Fruit fly (Drosophila melanogaster) whole organism, prepupa: Measurements from ENCODE around the gene fru.
A peak's percentile ranks its signal among the peaks of the same experiment; 100 is the strongest.

Source experiments
- CG10631 ChIP-seq: fragments of 200-800 bp; sonication (Bioruptor generic); optimal IDR thresholded peaks from 2 replicates; lab custom pipeline; 2016; ENCODE audit warnings: missing biosample characterization, missing genetic modification characterization
- CG10669 ChIP-seq: fragments of 200-800 bp; sonication (Bioruptor generic); optimal IDR thresholded peaks from 3 replicates; lab custom pipeline; 2018; ENCODE audit warnings: missing biosample characterization, mild to moderate bottlenecking, missing genetic modification characterization, moderate library complexity
- CG11762 ChIP-seq: fragments of 200-800 bp; sonication (Bioruptor generic); optimal IDR thresholded peaks from 3 replicates; lab custom pipeline; 2016; ENCODE audit warnings: missing biosample characterization, missing genetic modification characterization; ENCODE audit not compliant: insufficient read depth
- CG11902 ChIP-seq: fragments of 200-800 bp; sonication (Bioruptor generic); optimal IDR thresholded peaks from 3 replicates; lab custom pipeline; 2016; ENCODE audit warnings: missing biosample characterization, missing genetic modification characterization
- CG15336 ChIP-seq: fragments of 200-800 bp; sonication (Bioruptor generic); IDR thresholded peaks from 2 replicates; pipeline ENCODE4 v1.3.6; 2022; ENCODE audit warnings: missing biosample characterization, missing genetic modification characterization
- CG16779 ChIP-seq: fragments of 200-800 bp; sonication (Bioruptor generic); optimal IDR thresholded peaks from 3 replicates; lab custom pipeline; 2017; ENCODE audit warnings: missing biosample characterization, mild to moderate bottlenecking, missing genetic modification characterization
- CG3032 ChIP-seq: fragments of 200-800 bp; optimal IDR thresholded peaks from 2 replicates; lab custom pipeline; 2019; ENCODE audit warnings: missing biosample characterization, mild to moderate bottlenecking, missing genetic modification characterization, moderate library complexity
- CG32006 ChIP-seq: fragments of 200-800 bp; sonication (Bioruptor generic); optimal IDR thresholded peaks from 3 replicates; lab custom pipeline; 2017; ENCODE audit warnings: missing biosample characterization, mild to moderate bottlenecking, missing genetic modification characterization
- CG3919 ChIP-seq: fragments of 200-800 bp; sonication (Bioruptor generic); optimal IDR thresholded peaks from 3 replicates; lab custom pipeline; 2016; ENCODE audit warnings: missing biosample characterization, missing genetic modification characterization
- CG6163 ChIP-seq: fragments of 200-800 bp; sonication (Bioruptor generic); IDR thresholded peaks from 3 replicates; pipeline ENCODE4 v1.3.6; 2022; ENCODE audit warnings: missing biosample characterization, missing genetic modification characterization
- CG6276 ChIP-seq: fragments of 200-800 bp; sonication (Bioruptor generic); optimal IDR thresholded peaks from 2 replicates; lab custom pipeline; 2017; ENCODE audit warnings: missing biosample characterization, mild to moderate bottlenecking, missing genetic modification characterization
- CG6808 ChIP-seq: fragments of 200-800 bp; sonication (Bioruptor generic); optimal IDR thresholded peaks from 3 replicates; lab custom pipeline; 2017; ENCODE audit warnings: missing biosample characterization, missing genetic modification characterization, mild to moderate bottlenecking, moderate library complexity, missing genetic modification reagents
- CG7368 ChIP-seq: fragments of 200-800 bp; sonication (Bioruptor generic); optimal IDR thresholded peaks from 3 replicates; lab custom pipeline; 2016; ENCODE audit warnings: missing biosample characterization, missing genetic modification characterization
- CG8119 ChIP-seq: fragments of 200-800 bp; sonication (Bioruptor generic); IDR thresholded peaks from 3 replicates; pipeline ENCODE4 v1.3.6; 2022; ENCODE audit warnings: missing biosample characterization, missing genetic modification characterization
- CG8632 ChIP-seq: fragments of 200-800 bp; sonication (Bioruptor generic); optimal IDR thresholded peaks from 3 replicates; lab custom pipeline; 2016; ENCODE audit warnings: missing biosample characterization, missing genetic modification characterization
- CG9139 ChIP-seq: fragments of 200-800 bp; sonication (Bioruptor generic); optimal IDR thresholded peaks from 3 replicates; lab custom pipeline; 2017; ENCODE audit warnings: missing biosample characterization, mild to moderate bottlenecking, missing genetic modification characterization
- Eip75B ChIP-seq: fragments of 200-800 bp; sonication (Bioruptor generic); optimal IDR thresholded peaks from 3 replicates; lab custom pipeline; 2016; ENCODE audit warnings: missing biosample characterization, missing genetic modification characterization
- Eip78C ChIP-seq: fragments of 200-800 bp; sonication (Bioruptor generic); peaks from one replicate; lab custom pipeline; 2016; ENCODE audit warnings: missing biosample characterization, missing genetic modification characterization
- Eip93F ChIP-seq: fragments of 200-800 bp; sonication (Bioruptor generic); optimal IDR thresholded peaks from 2 replicates; lab custom pipeline; 2016; ENCODE audit warnings: missing biosample characterization, mild to moderate bottlenecking, missing genetic modification characterization
- Gug ChIP-seq: fragments of 200-800 bp; sonication (Bioruptor generic); IDR thresholded peaks from 2 replicates; pipeline ENCODE4 v1.3.6; 2022; ENCODE audit warnings: missing biosample characterization, missing genetic modification characterization
- Hr38 ChIP-seq: sonication (Bioruptor generic); optimal IDR thresholded peaks from 2 replicates; lab custom pipeline; 2016; ENCODE audit warnings: missing biosample characterization, missing genetic modification characterization
- Hr39 ChIP-seq: fragments of 200-800 bp; sonication (Bioruptor generic); optimal IDR thresholded peaks from 2 replicates; lab custom pipeline; 2016; ENCODE audit warnings: missing biosample characterization, missing genetic modification characterization
- Hr4 ChIP-seq: fragments of 200-800 bp; sonication (Bioruptor generic); optimal IDR thresholded peaks from 3 replicates; lab custom pipeline; 2016; ENCODE audit warnings: missing biosample characterization, missing genetic modification characterization
- Lpt ChIP-seq: fragments of 200-800 bp; sonication (Bioruptor generic); optimal IDR thresholded peaks from 3 replicates; lab custom pipeline; 2016; ENCODE audit warnings: missing biosample characterization, missing genetic modification characterization
- Met ChIP-seq: fragments of 200-800 bp; sonication (Bioruptor generic); optimal IDR thresholded peaks from 3 replicates; lab custom pipeline; 2016; ENCODE audit warnings: missing biosample characterization, missing genetic modification characterization
- OdsH ChIP-seq: fragments of 200-800 bp; sonication (Bioruptor generic); optimal IDR thresholded peaks from 3 replicates; lab custom pipeline; 2016; ENCODE audit warnings: missing biosample characterization, missing genetic modification characterization
- Smox ChIP-seq: fragments of 200-800 bp; sonication (Bioruptor generic); optimal IDR thresholded peaks from 3 replicates; lab custom pipeline; 2016; ENCODE audit warnings: missing biosample characterization, missing genetic modification characterization
- Sox102F ChIP-seq: fragments of 200-800 bp; sonication (Bioruptor generic); optimal IDR thresholded peaks from 2 replicates; lab custom pipeline; 2016; ENCODE audit warnings: missing biosample characterization, mild to moderate bottlenecking, missing genetic modification characterization
- Sox14 ChIP-seq: fragments of 200-800 bp; sonication (Bioruptor generic); optimal IDR thresholded peaks from 3 replicates; lab custom pipeline; 2016; ENCODE audit warnings: missing biosample characterization, missing genetic modification characterization
- achi ChIP-seq: fragments of 200-800 bp; sonication (Bioruptor generic); optimal IDR thresholded peaks from 3 replicates; lab custom pipeline; 2016; ENCODE audit warnings: missing biosample characterization, missing genetic modification characterization
- acj6 ChIP-seq: fragments of 200-800 bp; sonication (Bioruptor generic); optimal IDR thresholded peaks from 3 replicates; lab custom pipeline; 2016; ENCODE audit warnings: missing biosample characterization, missing genetic modification characterization
- dac ChIP-seq: fragments of 200-800 bp; sonication (Bioruptor generic); optimal IDR thresholded peaks from 2 replicates; lab custom pipeline; 2017; ENCODE audit warnings: missing biosample characterization, mild to moderate bottlenecking, missing genetic modification characterization
- dsx ChIP-seq: fragments of 200-800 bp; optimal IDR thresholded peaks from 3 replicates; lab custom pipeline; 2019; ENCODE audit warnings: missing biosample characterization, mild to moderate bottlenecking, missing genetic modification characterization, moderate library complexity; ENCODE audit not compliant: poor library complexity, severe bottlenecking
- eg ChIP-seq: fragments of 200-800 bp; sonication (Bioruptor generic); IDR thresholded peaks from 3 replicates; pipeline ENCODE4 v1.3.6; 2022; ENCODE audit warnings: missing biosample characterization, missing genetic modification characterization
- fd59A ChIP-seq: fragments of 200-800 bp; sonication (Bioruptor generic); optimal IDR thresholded peaks from 2 replicates; lab custom pipeline; 2017; ENCODE audit warnings: missing biosample characterization, mild to moderate bottlenecking, missing genetic modification characterization, missing genetic modification reagents
- fkh ChIP-seq: fragments of 200-800 bp; sonication (Bioruptor generic); optimal IDR thresholded peaks from 3 replicates; lab custom pipeline; 2017; ENCODE audit warnings: missing biosample characterization, mild to moderate bottlenecking, missing genetic modification characterization, moderate library complexity
- lz ChIP-seq: fragments of 200-800 bp; sonication (Bioruptor generic); optimal IDR thresholded peaks from 3 replicates; lab custom pipeline; 2016; ENCODE audit warnings: missing biosample characterization, missing genetic modification characterization
- net ChIP-seq: fragments of 200-800 bp; sonication (Bioruptor generic); optimal IDR thresholded peaks from 3 replicates; lab custom pipeline; 2016; ENCODE audit warnings: missing biosample characterization, missing genetic modification characterization
- pdm3 ChIP-seq: fragments of 200-800 bp; sonication (Bioruptor generic); optimal IDR thresholded peaks from 3 replicates; lab custom pipeline; 2016; ENCODE audit warnings: missing biosample characterization, missing genetic modification characterization
- salr ChIP-seq, 2 experiments: fragments of 200-800 bp; sonication (Bioruptor generic); optimal IDR thresholded peaks; 3 replicates each; lab custom pipeline; 2016 to 2018; ENCODE audit warnings: missing biosample characterization in 2 of 2, missing genetic modification characterization in 2 of 2, mild to moderate bottlenecking in 1 of 2
- ss ChIP-seq, 2 experiments: fragments of 200-800 bp; sonication (Bioruptor generic); optimal IDR thresholded peaks; 2 replicates in 1 of 2; 3 replicates in 1 of 2; lab custom pipeline; 2017 to 2018; ENCODE audit warnings: mild to moderate bottlenecking in 2 of 2, missing biosample characterization in 2 of 2, missing genetic modification characterization in 2 of 2, moderate library complexity in 1 of 2
- topi ChIP-seq: fragments of 200-800 bp; sonication (Bioruptor generic); optimal IDR thresholded peaks from 3 replicates; lab custom pipeline; 2016; ENCODE audit warnings: missing biosample characterization, missing genetic modification characterization

Gene fru

DNA sequence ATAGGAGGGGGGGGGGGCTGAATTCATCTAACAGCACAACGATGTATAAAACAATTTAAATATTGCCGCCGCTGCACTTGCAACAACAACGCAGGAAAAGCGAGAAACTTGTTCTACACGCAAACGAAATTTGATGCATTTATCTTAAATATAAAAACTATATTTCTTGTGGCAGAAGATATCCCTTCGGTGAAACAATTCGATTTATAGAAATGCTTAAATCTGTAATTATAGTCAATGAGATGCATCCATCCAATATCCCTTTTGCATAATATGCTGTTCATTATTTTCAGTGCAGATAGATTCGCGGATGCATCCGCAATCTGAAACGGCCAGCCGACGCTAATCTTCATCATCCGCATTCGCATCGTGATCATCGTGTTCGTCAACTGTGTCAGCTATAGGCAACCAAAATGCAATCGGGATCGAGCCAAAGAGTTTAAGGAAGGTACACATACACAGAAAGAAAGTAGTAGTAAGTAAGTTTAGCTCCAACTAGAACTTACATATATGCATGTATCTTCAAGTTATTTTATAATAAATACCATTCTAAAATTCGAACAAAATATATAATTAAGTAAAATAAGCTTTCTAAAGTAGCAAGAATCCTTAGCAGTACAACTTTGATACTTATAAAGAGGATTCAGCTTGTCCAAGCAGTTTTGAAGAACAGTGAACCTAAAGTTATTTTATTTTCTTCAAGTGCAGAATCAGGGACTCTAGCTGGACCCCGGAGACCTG lies 57.4 kb downstream of the fru start:
- TF ChIP-seq Sox102F (GFP tag; lab: Kevin White, UChicago) (no peak), CG6808 (GFP tag; lab: Kevin White, UChicago) (peak; percentile 30), CG8119 (GFP tag; lab: Robert Waterston, UW) (peak; percentile 51; the same call in 2 of the 3 replicates), acj6 (GFP tag; lab: Kevin White, UChicago) (no peak), Hr39 (no peak), net (no peak), CG11762 (no peak), dac (GFP tag; lab: Kevin White, UChicago) (peak; percentile 38), Eip78C (peak; percentile 66), CG6163 (peak; percentile 82), achi (GFP tag; lab: Kevin White, UChicago) (peak; percentile 30), Sox14 (peak; percentile 12), CG15336 (GFP tag; lab: Robert Waterston, UW) (peak; percentile 70), Eip75B (GFP tag; lab: Kevin White, UChicago) (peak; percentile 17), fd59A (no peak), CG6276 (GFP tag; lab: Kevin White, UChicago) (peak; percentile 56), Gug (peak; percentile 33), CG3032 (peak; percentile 36), Hr4 (GFP tag; lab: Kevin White, UChicago) (peak; percentile 46), eg (GFP tag; lab: Robert Waterston, UW) (peak; percentile 69), CG3919 (GFP tag; lab: Kevin White, UChicago) (peak; percentile 65), OdsH (GFP tag; lab: Kevin White, UChicago) (peak; percentile 35), Smox (GFP tag; lab: Kevin White, UChicago) (no peak), CG16779 (tag; lab: Kevin White, UChicago) (no peak), CG32006 (peak; percentile 73), Eip93F (GFP tag; lab: Kevin White, UChicago) (no peak), ss (GFP tag; optimal IDR thresholded peaks at IDR 0.05; lab: Kevin White, UChicago) (peak; percentile 21 to 55), topi (GFP tag; lab: Kevin White, UChicago) (no peak), CG7368 (no peak), CG10631 (GFP tag; lab: Kevin White, UChicago) (peak; percentile 24), dsx (GFP tag; lab: Kevin White, UChicago) (peak; percentile 13), Met (GFP tag; lab: Kevin White, UChicago) (no peak), salr (GFP tag; optimal IDR thresholded peaks at IDR 0.05; lab: Kevin White, UChicago) (peak in 1 of 2 experiments; percentile 44), CG10669 (GFP tag; lab: Kevin White, UChicago) (peak; percentile 5), Lpt (GFP tag; lab: Kevin White, UChicago) (peak; percentile 41)

DNA sequence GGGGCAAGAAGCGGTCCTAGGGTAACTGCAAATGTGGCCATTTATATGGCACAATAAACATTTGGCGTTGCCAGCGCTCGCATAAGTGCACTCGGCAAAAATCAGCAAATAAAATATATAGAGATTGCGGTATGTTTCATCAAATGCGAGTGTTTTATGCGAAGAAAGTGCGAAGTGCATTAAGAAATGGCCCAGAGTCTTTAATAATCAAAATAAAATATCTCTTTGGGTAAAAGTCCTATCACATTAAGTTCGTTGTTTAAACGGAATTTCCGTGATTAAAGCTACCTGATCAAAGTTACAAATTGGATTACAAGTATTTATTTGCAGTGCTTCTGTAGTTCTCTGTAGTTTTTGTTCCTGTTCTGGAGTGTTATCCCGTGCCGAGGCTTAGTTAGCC lies 59.2 kb downstream of the fru start:
- TF ChIP-seq acj6 (GFP tag; lab: Kevin White, UChicago) (peak; percentile 3), CG3032 (peak; percentile 31), CG6163 (no peak), achi (GFP tag; lab: Kevin White, UChicago) (peak; percentile 32), CG11902 (GFP tag; lab: Kevin White, UChicago) (no peak), Sox14 (peak; percentile 21), CG8119 (GFP tag; lab: Robert Waterston, UW) (no peak), Hr38 (GFP tag; lab: Kevin White, UChicago) (no peak), eg (GFP tag; lab: Robert Waterston, UW) (no peak), CG10631 (GFP tag; lab: Kevin White, UChicago) (peak; percentile 31), Hr39 (no peak), CG32006 (peak; percentile 29), CG6808 (GFP tag; lab: Kevin White, UChicago) (peak; percentile 4), CG9139 (GFP tag; lab: Kevin White, UChicago) (no peak), pdm3 (GFP tag; lab: Kevin White, UChicago) (peak; percentile 21), salr (GFP tag; optimal IDR thresholded peaks at IDR 0.05; lab: Kevin White, UChicago) (peak in 1 of 2 experiments; percentile 15), lz (GFP tag; lab: Kevin White, UChicago) (no peak), CG10669 (GFP tag; lab: Kevin White, UChicago) (peak; percentile 19), fkh (GFP tag; lab: Kevin White, UChicago) (no peak), Eip78C (peak; percentile 83), CG8632 (GFP tag; lab: Kevin White, UChicago) (no peak)
